Fruit fly (Drosophila melanogaster) whole organism, adult: ENCODE results near the gene dib.

Experiments used
- CG11617 ChIP-seq: fragments of 200-800 bp; sonication (Bioruptor generic); optimal IDR thresholded peaks from 2 replicates; lab custom pipeline; 2017; ENCODE audit warnings: mild to moderate bottlenecking, missing biosample characterization, missing genetic modification reagents, missing genetic modification characterization
- CG1620 ChIP-seq: fragments of 200-800 bp; sonication (Bioruptor generic); optimal IDR thresholded peaks from 2 replicates; lab custom pipeline; 2016; ENCODE audit warnings: missing biosample characterization, missing genetic modification characterization
- CG7045 ChIP-seq: fragments of 200-800 bp; sonication (Bioruptor generic); optimal IDR thresholded peaks from 2 replicates; lab custom pipeline; 2017; ENCODE audit warnings: missing biosample characterization, mild to moderate bottlenecking, missing genetic modification characterization
- CG7101 ChIP-seq: fragments of 200-800 bp; sonication (Bioruptor generic); optimal IDR thresholded peaks from 2 replicates; lab custom pipeline; 2018; ENCODE audit warnings: missing biosample characterization, mild to moderate bottlenecking, missing genetic modification characterization, moderate library complexity
- cic ChIP-seq: fragments of 200-800 bp; sonication (Bioruptor generic); optimal IDR thresholded peaks from 2 replicates; lab custom pipeline; 2017; ENCODE audit warnings: missing biosample characterization, mild to moderate bottlenecking, missing genetic modification characterization, moderate library complexity
- cnc ChIP-seq, 2 experiments: fragments of >200 bp; optimal IDR thresholded peaks; 2 replicates each; lab custom pipeline; 2017
- kay ChIP-seq: fragments of 200-800 bp; sonication (Bioruptor generic); peaks from one replicate; lab custom pipeline; 2016; ENCODE audit warnings: missing biosample characterization, missing genetic modification characterization, borderline replicate concordance
- ovo ChIP-seq: fragments of 200-800 bp; sonication (Bioruptor generic); optimal IDR thresholded peaks from 2 replicates; lab custom pipeline; 2016; ENCODE audit warnings: missing biosample characterization, missing genetic modification characterization
- pad ChIP-seq: fragments of 200-800 bp; sonication (Bioruptor generic); optimal IDR thresholded peaks from 3 replicates; lab custom pipeline; 2017; ENCODE audit warnings: missing biosample characterization, missing genetic modification characterization, mild to moderate bottlenecking, moderate library complexity, missing genetic modification reagents
- toe ChIP-seq: fragments of 200-800 bp; sonication (Bioruptor generic); optimal IDR thresholded peaks from 2 replicates; lab custom pipeline; 2016; ENCODE audit warnings: missing biosample characterization, missing genetic modification characterization

DNA sequence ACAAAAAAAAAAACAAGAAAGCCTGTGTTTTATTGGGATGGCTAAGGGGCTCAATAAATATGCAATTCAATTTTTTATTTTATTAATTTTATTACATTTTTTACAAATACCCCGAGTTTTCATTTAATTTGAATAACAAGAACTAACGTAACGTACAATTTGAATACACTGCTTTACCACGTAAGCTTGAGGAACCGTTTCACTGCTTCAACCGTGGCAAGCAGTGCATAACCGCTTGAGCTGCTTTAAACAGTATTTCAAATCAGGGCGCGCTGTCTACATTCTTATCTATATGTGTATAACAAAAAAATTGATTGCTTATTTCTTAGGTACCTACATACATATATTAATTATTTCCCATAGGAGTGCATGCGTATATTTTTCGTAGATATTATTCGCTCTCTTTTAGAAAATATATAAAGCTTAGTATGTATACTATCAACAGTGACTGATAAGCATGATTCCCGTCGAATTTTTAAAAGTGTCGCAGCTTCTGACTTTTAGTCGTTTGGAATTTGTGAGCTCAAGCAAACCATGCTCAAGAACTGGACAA, 30.7 kb downstream of the dib start, which contains the start of gene CG14990:
- TF ChIP-seq pad (GFP tag; lab: Kevin White, UChicago), result no peak
- TF ChIP-seq cic (GFP tag; lab: Kevin White, UChicago), result no peak
- TF ChIP-seq toe (GFP tag; lab: Kevin White, UChicago), result no peak
- TF ChIP-seq CG7101 (tag; lab: Kevin White, UChicago), result no peak
- TF ChIP-seq CG11617 (GFP tag; lab: Kevin White, UChicago), result no peak
- TF ChIP-seq ovo (GFP tag; lab: Kevin White, UChicago), result no peak
- TF ChIP-seq cnc (optimal IDR thresholded peaks at IDR 0.05; lab: Kevin White, UChicago), result no peak
- no peak for TF ChIP-seq CG1620
- peak; percentile 60 for TF ChIP-seq kay (GFP tag; lab: Kevin White, UChicago)
- no peak for TF ChIP-seq CG7045 (GFP tag; lab: Kevin White, UChicago)
